Worm (Caenorhabditis elegans): ENCODE data around the gene M03A1.8.

The M03A1.8 gene

ce11 chrII:4590660-4591059, 30.5 kb downstream of the M03A1.8 start:
- TF ChIP-seq ceh-90 (tag; optimal IDR thresholded peaks at IDR 0.05) (no peak), aly-2 (tag; optimal IDR thresholded peaks at IDR 0.05) (peak; percentile 21)

DNA sequence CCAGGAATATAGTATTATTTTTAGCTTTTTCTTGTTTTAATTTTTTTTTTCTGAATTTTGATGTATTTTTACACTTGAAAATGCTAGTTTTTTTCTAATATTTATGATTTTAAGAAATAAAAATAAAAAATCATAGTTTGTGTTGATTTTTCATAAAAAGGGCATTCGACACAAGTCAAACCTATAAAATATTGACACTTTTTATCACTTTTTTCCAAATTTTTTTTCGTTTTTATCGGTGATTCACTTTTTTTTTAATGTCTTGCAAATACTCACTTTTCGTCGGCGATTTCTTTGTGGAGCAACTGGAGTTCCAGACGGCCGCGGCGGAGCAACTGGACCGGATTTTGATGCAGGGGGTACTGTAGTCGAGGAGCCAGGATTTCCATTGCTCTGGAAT, 37.3 kb downstream of the M03A1.8 start:
- no peak for TF ChIP-seq fos-1 (tag; optimal IDR thresholded peaks at IDR 0.05)
- TF ChIP-seq lin-14 (GFP tag; optimal IDR thresholded peaks at IDR 0.05): no peak
- TF ChIP-seq sptf-1 (tag; optimal IDR thresholded peaks at IDR 0.05): no peak

DNA sequence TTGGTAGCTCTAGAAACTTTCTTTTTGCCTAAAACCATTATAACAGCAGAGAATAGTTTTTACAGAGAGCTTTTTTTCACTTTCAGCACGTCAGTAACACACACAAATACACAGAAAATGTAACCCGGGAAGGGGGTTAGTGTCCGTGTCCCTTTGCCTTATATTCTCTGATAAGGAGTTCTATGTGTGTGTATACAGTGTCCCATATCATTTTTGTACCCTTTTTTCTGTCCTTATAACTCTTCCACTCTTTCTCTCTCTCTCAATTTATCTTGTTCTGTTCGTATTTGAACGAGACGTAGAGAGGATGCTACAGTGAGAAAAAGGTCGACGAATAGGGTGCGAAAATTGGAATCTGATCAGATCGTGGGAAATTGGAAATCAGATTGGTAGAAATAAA, 38.7 kb downstream of the M03A1.8 start:
- TF ChIP-seq unc-62 (GFP tag; optimal IDR thresholded peaks at IDR 0.05) (no peak), ceh-63 (GFP tag; optimal IDR thresholded peaks at IDR 0.05) (no peak), elt-2 (tag; optimal IDR thresholded peaks at IDR 0.05) (peak; percentile 77), ceh-90 (tag; optimal IDR thresholded peaks at IDR 0.05) (no peak), lin-14 (GFP tag; optimal IDR thresholded peaks at IDR 0.05) (peak; percentile 10), C16A3.4 (tag; optimal IDR thresholded peaks at IDR 0.05) (no peak), efl-1 (optimal IDR thresholded peaks at IDR 0.05) (no peak), efl-1 (GFP tag; optimal IDR thresholded peaks at IDR 0.05 in 1 of 2) (peak in 1 of 2 experiments; percentile 7), fos-1 (tag; optimal IDR thresholded peaks at IDR 0.05) (no peak), nhr-90 (tag; optimal IDR thresholded peaks at IDR 0.05; ENCODE audit: poor library complexity) (no peak)

- TF ChIP-seq unc-62 (GFP tag; optimal IDR thresholded peaks at IDR 0.05): no peak
- peak; percentile 20 for TF ChIP-seq fkh-8 (tag; optimal IDR thresholded peaks at IDR 0.05)
Measured at ce11 chrII:4599838-4600237, 39.7 kb downstream of the M03A1.8 start.

- TF ChIP-seq ztf-4 (tag; optimal IDR thresholded peaks at IDR 0.05): no peak
- peak; percentile 2 for TF ChIP-seq snu-23 (GFP tag; optimal IDR thresholded peaks at IDR 0.05)
- peak; percentile 14 for TF ChIP-seq lin-14 (GFP tag; optimal IDR thresholded peaks at IDR 0.05)
- TF ChIP-seq nhr-85 (tag): peak; percentile 25
- TF ChIP-seq blmp-1 (tag; optimal IDR thresholded peaks at IDR 0.05): peak; percentile 82
Measured at ce11 chrII:4600276-4600675, 40.1 kb downstream of the M03A1.8 start.

- TF ChIP-seq efl-1 (optimal IDR thresholded peaks at IDR 0.05): no peak
- peak in 1 of 2 experiments; percentile 11 for TF ChIP-seq efl-1 (GFP tag; optimal IDR thresholded peaks at IDR 0.05 in 1 of 2)
- TF ChIP-seq nhr-11 (tag; optimal IDR thresholded peaks at IDR 0.05): no peak
Measured at ce11 chrII:4600818-4601217, 40.7 kb downstream of the M03A1.8 start.

DNA sequence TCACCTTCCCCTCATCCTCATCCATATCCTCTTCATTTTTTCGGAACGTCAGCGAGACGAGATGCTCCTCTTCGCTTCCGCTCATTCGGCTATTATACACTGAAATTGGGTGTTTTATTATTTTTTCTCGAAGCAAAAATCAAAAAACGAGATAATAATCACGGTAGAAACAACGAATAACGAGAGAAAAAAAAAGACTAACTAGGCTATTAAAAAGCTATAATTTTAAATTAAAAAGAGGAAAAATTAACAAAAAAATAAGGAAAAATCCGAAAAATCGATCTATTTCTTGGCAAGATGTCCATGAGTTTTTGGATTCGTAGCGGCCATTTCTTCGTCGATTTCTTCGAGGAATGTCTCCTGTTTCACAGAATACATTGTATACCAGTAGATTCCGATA, 41.1 kb downstream of the M03A1.8 start, which contains the start of gene ipla-1:
Gene ipla-1 (minus strand): TSS at position 101 of the 400 bp plus-strand sequence.
- TF ChIP-seq pax-3 (tag; optimal IDR thresholded peaks at IDR 0.05) (no peak), skn-1 (tag; optimal IDR thresholded peaks at IDR 0.05) (no peak), snpc-4 (tag; optimal IDR thresholded peaks at IDR 0.05) (no peak), ztf-4 (tag; optimal IDR thresholded peaks at IDR 0.05) (no peak), aha-1 (tag; optimal IDR thresholded peaks at IDR 0.05) (no peak), lin-35 (GFP tag; optimal IDR thresholded peaks at IDR 0.05) (no peak), irx-1 (tag; optimal IDR thresholded peaks at IDR 0.05) (no peak), tlp-1 (tag; optimal IDR thresholded peaks at IDR 0.05) (no peak), nhr-11 (tag; optimal IDR thresholded peaks at IDR 0.05) (no peak), ama-1 (optimal IDR thresholded peaks at IDR 0.05) (no peak), fkh-4 (tag; optimal IDR thresholded peaks at IDR 0.05; ENCODE audit: borderline replicate concordance) (no peak), lin-39 (tag; optimal IDR thresholded peaks at IDR 0.05) (no peak)

DNA sequence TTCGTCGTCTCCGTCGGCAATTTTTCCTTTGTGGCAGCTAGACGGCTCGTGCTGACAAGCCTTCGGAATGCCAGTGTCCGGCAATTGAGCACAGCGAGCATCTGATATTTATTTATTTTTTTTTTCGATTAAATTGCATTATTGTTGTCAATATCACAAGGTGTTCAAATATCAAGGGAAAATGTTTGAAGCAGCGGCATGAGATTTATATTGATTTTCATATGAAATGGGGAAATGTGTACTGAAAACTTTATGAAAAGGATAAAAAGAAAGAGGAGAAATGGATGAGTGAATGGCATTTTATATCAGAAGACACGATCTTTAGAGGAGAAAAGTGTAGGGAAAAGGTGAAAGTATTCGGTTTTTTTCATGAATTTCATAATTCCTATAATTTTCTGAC, 42.4 kb downstream of the M03A1.8 start, which contains the start of gene coa-3:
Gene coa-3 (minus strand): TSS at position 101 of the 400 bp plus-strand sequence.
- TF ChIP-seq nhr-84 (tag; optimal IDR thresholded peaks at IDR 0.05) (no peak), nhr-28 (tag; optimal IDR thresholded peaks at IDR 0.05) (no peak), ztf-4 (tag; optimal IDR thresholded peaks at IDR 0.05) (no peak), efl-1 (optimal IDR thresholded peaks at IDR 0.05) (no peak), efl-1 (GFP tag; optimal IDR thresholded peaks at IDR 0.05 in 1 of 2) (peak in 1 of 2 experiments; percentile 89), lsy-2 (tag; optimal IDR thresholded peaks at IDR 0.05) (no peak), nhr-71 (tag; optimal IDR thresholded peaks at IDR 0.05) (no peak), sptf-1 (tag; optimal IDR thresholded peaks at IDR 0.05) (no peak), blmp-1 (tag; optimal IDR thresholded peaks at IDR 0.05) (no peak)
